Worm (Caenorhabditis elegans): ENCODE results near the gene K07F5.14.

DNA sequence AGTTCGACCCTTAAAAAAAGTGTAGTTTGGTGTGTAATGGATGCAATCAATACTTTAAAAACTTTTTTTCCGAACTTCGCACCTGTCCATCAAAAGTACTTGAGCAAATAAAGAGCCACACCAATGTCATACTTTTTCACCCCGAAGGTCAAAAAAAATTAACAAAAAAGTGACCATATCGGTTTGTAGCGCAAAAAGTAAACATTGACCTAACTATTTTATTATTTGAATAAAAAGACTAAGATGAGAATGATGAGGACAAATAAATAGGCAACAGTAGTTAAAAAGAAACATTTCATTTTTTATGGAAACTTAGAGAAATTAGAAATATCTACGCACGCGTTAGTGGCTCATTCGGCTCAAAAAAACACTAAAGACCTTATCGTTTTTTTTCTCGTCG, 7.3 kb downstream of the K07F5.14 start:
- TF ChIP-seq jun-1 (tag; optimal IDR thresholded peaks at IDR 0.05) (no peak), pqm-1 (tag; optimal IDR thresholded peaks at IDR 0.05) (no peak), aly-2 (tag; optimal IDR thresholded peaks at IDR 0.05) (no peak), tbx-2 (tag; optimal IDR thresholded peaks at IDR 0.05) (peak; percentile 45)

Measured in whole organism, L1 larva.